Worm (Caenorhabditis elegans) whole organism, young adult: ENCODE results near the gene K09G1.2.

Experiments used
- B0261.1 ChIP-seq: sonication (generic microtip); optimal IDR thresholded peaks from 2 replicates; lab custom pipeline; 2016; ENCODE audit warnings: mild to moderate bottlenecking, missing genetic modification characterization, moderate library complexity, missing compliant biosample characterization
- D2030.7 ChIP-seq: fragments of 200-800 bp; sonication (Bioruptor generic); IDR thresholded peaks from 2 replicates; pipeline ENCODE4 v1.3.6; 2022; ENCODE audit warnings: missing genetic modification reagents, missing genetic modification characterization, missing compliant biosample characterization
- F37B4.10 ChIP-seq: fragments of 200-800 bp; sonication (Bioruptor generic); IDR thresholded peaks from 2 replicates; pipeline ENCODE4 v1.3.6; 2022; ENCODE audit warnings: missing genetic modification characterization, missing compliant biosample characterization
- F49E8.2 ChIP-seq: sonication (generic microtip); optimal IDR thresholded peaks from 3 replicates; lab custom pipeline; 2017; ENCODE audit warnings: missing genetic modification characterization, mild to moderate bottlenecking, missing compliant biosample characterization, antibody characterized with exemption, moderate library complexity; ENCODE audit not compliant: insufficient read depth
- let-607 ChIP-seq, 2 experiments: fragments of 200-800 bp in 1 of 2; sonication (Bioruptor generic) in 1 of 2; sonication (generic microtip) in 1 of 2; optimal IDR thresholded peaks; 2 replicates each; lab custom pipeline; 2016 to 2018; ENCODE audit warnings: mild to moderate bottlenecking in 2 of 2, missing compliant biosample characterization in 2 of 2, missing genetic modification characterization in 2 of 2, moderate library complexity in 2 of 2, missing genotype in 1 of 2
- tbx-9 ChIP-seq: sonication (generic microtip); optimal IDR thresholded peaks from 2 replicates; lab custom pipeline; 2016; ENCODE audit warnings: borderline replicate concordance, missing genetic modification characterization, inconsistent platforms, missing compliant biosample characterization
- unc-62 ChIP-seq: fragments of 150-350 bp; optimal IDR thresholded peaks from 2 replicates; lab custom pipeline; 2014; ENCODE audit warnings: missing biosample characterization, missing genetic modification reagents, missing genetic modification characterization

- TF ChIP-seq unc-62 (no peak), F49E8.2 (no peak), let-607 (tag; optimal IDR thresholded peaks at IDR 0.05; lab: Kevin White, UChicago) (no peak), B0261.1 (tag; lab: Kevin White, UChicago) (no peak), F37B4.10 (no peak), D2030.7 (GFP tag; lab: Robert Waterston, UW) (no peak), tbx-9 (tag; lab: Kevin White, UChicago) (no peak)
These were observed 39.2 kb downstream of the K09G1.2 start, which contains the start of gene col-146 for ce11 chrV:9629643-9630042.
